Fruit fly (Drosophila melanogaster): ENCODE results near the gene Sec3.

Sec3 gene

dm6 chr3L:17433555-17433954 lies 8.5 kb upstream of the Sec3 start, which contains the start of the genes Coq4 and CG32176 (continued):
- peak; percentile 92 for TF ChIP-seq dmrt93B (GFP tag; optimal IDR thresholded peaks at IDR 0.05)
- TF ChIP-seq tai (GFP tag; optimal IDR thresholded peaks at IDR 0.05): peak; percentile 97
- peak; percentile 97 for TF ChIP-seq fru (GFP tag; optimal IDR thresholded peaks at IDR 0.05)
- peak; percentile 98 for TF ChIP-seq Hnf4 (GFP tag; optimal IDR thresholded peaks at IDR 0.05)
- TF ChIP-seq Sp1 (GFP tag; optimal IDR thresholded peaks at IDR 0.05): peak; percentile 94
- TF ChIP-seq rgr (GFP tag; optimal IDR thresholded peaks at IDR 0.05): peak; percentile 99
- peak; percentile 96 for TF ChIP-seq OdsH (GFP tag; optimal IDR thresholded peaks at IDR 0.05)
- TF ChIP-seq Hr83 (GFP tag; optimal IDR thresholded peaks at IDR 0.05; ENCODE audit: poor library complexity, severe bottlenecking): peak; percentile 91
- TF ChIP-seq Myc (optimal IDR thresholded peaks at IDR 0.05): no peak
- TF ChIP-seq HLH106 (tag; optimal IDR thresholded peaks at IDR 0.05): peak; percentile 97
- TF ChIP-seq CrebA (GFP tag; optimal IDR thresholded peaks at IDR 0.05; ENCODE audit: borderline replicate concordance): no peak
- TF ChIP-seq N (GFP tag; optimal IDR thresholded peaks at IDR 0.05): no peak
- peak; percentile 92 for TF ChIP-seq psq (GFP tag; optimal IDR thresholded peaks at IDR 0.05)

dm6 chr3L:17432947-17433346 lies 7.9 kb upstream of the Sec3 start, which contains the start of gene frc:
TSS of gene frc (minus strand) at chr3L:17433190.
- TF ChIP-seq Mio (GFP tag; optimal IDR thresholded peaks at IDR 0.05): no peak
- no peak for TF ChIP-seq Rel (GFP tag; optimal IDR thresholded peaks at IDR 0.05)
- peak; percentile 5 for TF ChIP-seq Rel (tag; optimal IDR thresholded peaks at IDR 0.05)

DNA sequence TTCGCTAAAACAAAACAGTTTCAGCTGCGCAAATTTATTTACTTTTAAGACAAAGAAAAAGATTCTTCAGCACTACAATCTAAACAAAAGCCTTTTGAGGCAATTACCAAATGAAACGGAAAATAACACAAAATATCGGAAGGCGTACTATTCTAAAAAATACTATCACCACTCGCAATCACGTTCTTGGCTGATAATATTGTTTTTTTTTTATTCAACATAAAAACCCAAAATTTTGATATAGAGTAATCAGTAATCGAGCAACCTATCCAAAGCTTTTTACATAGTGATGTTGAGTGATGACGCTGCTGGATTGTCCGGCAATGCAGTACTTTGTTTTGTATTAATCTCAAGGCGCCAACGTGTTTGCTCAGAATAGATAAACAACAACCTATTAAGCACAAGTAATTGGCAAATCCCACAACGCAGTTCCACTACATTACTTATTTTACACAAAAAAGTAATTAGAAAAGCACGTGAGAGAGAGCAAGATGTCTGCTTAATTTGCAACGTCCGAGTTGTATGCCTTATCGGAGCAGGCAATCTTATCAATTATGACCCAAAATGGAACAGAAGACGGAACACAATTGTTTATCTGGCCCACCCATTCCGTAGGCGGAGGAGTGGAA lies 6.1 kb upstream of the Sec3 start:
- TF ChIP-seq ey (GFP tag; optimal IDR thresholded peaks at IDR 0.05) (peak; percentile 22), sage (GFP tag; optimal IDR thresholded peaks at IDR 0.05) (no peak), fru (GFP tag; optimal IDR thresholded peaks at IDR 0.05) (peak; percentile 47), Abd-B (GFP tag; optimal IDR thresholded peaks at IDR 0.05) (no peak), woc (GFP tag; optimal IDR thresholded peaks at IDR 0.05) (peak; percentile 20), lola (GFP tag; optimal IDR thresholded peaks at IDR 0.05) (no peak), Hnf4 (GFP tag; optimal IDR thresholded peaks at IDR 0.05) (no peak), N (GFP tag; optimal IDR thresholded peaks at IDR 0.05) (no peak), CG32264 (GFP tag; optimal IDR thresholded peaks at IDR 0.05) (peak; percentile 21), foxo (GFP tag; optimal IDR thresholded peaks at IDR 0.05) (peak in 1 of 2 experiments; percentile 33), GATAd (GFP tag; optimal IDR thresholded peaks at IDR 0.05) (no peak), psq (GFP tag; optimal IDR thresholded peaks at IDR 0.05) (no peak), br (GFP tag; optimal IDR thresholded peaks at IDR 0.05) (peak; percentile 14), Myc (optimal IDR thresholded peaks at IDR 0.05) (no peak), h (GFP tag; optimal IDR thresholded peaks at IDR 0.05) (peak; percentile 5)

DNA sequence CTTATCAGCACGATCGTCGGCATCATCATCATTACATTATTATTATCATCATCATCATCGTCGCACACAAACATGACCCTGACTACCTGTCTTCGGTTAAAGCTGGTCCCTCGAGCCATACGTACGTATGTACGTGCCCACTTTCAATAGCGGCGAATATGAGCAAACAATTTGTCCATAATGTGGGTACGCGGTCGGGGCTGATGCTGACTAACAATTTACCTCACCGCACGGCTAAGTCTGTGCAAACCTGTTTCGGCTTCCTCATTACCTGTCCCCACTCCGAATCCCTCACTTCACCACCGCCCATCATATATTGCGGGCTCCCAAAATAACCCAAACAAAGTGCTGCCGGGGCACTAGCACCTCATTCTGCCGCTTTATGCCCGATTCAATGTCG lies 5.4 kb upstream of the Sec3 start:
- TF ChIP-seq brk (GFP tag; optimal IDR thresholded peaks at IDR 0.05): no peak
- no peak for TF ChIP-seq Hr83 (GFP tag; optimal IDR thresholded peaks at IDR 0.05; ENCODE audit: poor library complexity, severe bottlenecking)
- no peak for TF ChIP-seq Myc (optimal IDR thresholded peaks at IDR 0.05)
- no peak for TF ChIP-seq N (GFP tag; optimal IDR thresholded peaks at IDR 0.05)
- TF ChIP-seq jim (GFP tag; optimal IDR thresholded peaks at IDR 0.05): no peak
- no peak for TF ChIP-seq usp (GFP tag; optimal IDR thresholded peaks at IDR 0.05)
- no peak for TF ChIP-seq OdsH (GFP tag; optimal IDR thresholded peaks at IDR 0.05)
- TF ChIP-seq CG32264 (GFP tag; optimal IDR thresholded peaks at IDR 0.05): no peak
- TF ChIP-seq Jra (GFP tag; optimal IDR thresholded peaks at IDR 0.05): peak; percentile 48
- no peak for TF ChIP-seq Sp1 (GFP tag; optimal IDR thresholded peaks at IDR 0.05)
- TF ChIP-seq dmrt93B (GFP tag; optimal IDR thresholded peaks at IDR 0.05): no peak
- no peak for TF ChIP-seq CrebA (GFP tag; optimal IDR thresholded peaks at IDR 0.05; ENCODE audit: borderline replicate concordance)
- no peak for TF ChIP-seq HLH106 (tag; optimal IDR thresholded peaks at IDR 0.05)
- no peak for TF ChIP-seq rgr (GFP tag; optimal IDR thresholded peaks at IDR 0.05)
- no peak for TF ChIP-seq Vsx2 (GFP tag; optimal IDR thresholded peaks at IDR 0.05; ENCODE audit: partially characterized antibody)
- peak; percentile 6 for TF ChIP-seq br (GFP tag; optimal IDR thresholded peaks at IDR 0.05)
- TF ChIP-seq sv (GFP tag; optimal IDR thresholded peaks at IDR 0.05): no peak
- TF ChIP-seq Rel (GFP tag; optimal IDR thresholded peaks at IDR 0.05): no peak
- TF ChIP-seq Rel (tag; optimal IDR thresholded peaks at IDR 0.05): no peak
- no peak for TF ChIP-seq CG9705 (GFP tag; optimal IDR thresholded peaks at IDR 0.05)
- no peak for TF ChIP-seq Hr78 (GFP tag; optimal IDR thresholded peaks at IDR 0.05)
- TF ChIP-seq Hnf4 (GFP tag; optimal IDR thresholded peaks at IDR 0.05): no peak
- TF ChIP-seq dl (GFP tag; optimal IDR thresholded peaks at IDR 0.05; ENCODE audit: insufficient read depth in 1 of 2, partially characterized antibody in 2 of 2): peak in 1 of 2 experiments; percentile 44
- no peak for TF ChIP-seq Abd-B (GFP tag; optimal IDR thresholded peaks at IDR 0.05)
- TF ChIP-seq psq (GFP tag; optimal IDR thresholded peaks at IDR 0.05): no peak
- TF ChIP-seq sage (GFP tag; optimal IDR thresholded peaks at IDR 0.05): no peak
- no peak for TF ChIP-seq lola (GFP tag; optimal IDR thresholded peaks at IDR 0.05)
- TF ChIP-seq Dfd (GFP tag; optimal IDR thresholded peaks at IDR 0.05): no peak
- TF ChIP-seq ey (GFP tag; optimal IDR thresholded peaks at IDR 0.05): no peak
- TF ChIP-seq woc (GFP tag; optimal IDR thresholded peaks at IDR 0.05): no peak
- no peak for TF ChIP-seq GATAd (GFP tag; optimal IDR thresholded peaks at IDR 0.05)
- no peak for TF ChIP-seq fru (GFP tag; optimal IDR thresholded peaks at IDR 0.05)
- TF ChIP-seq Dif (GFP tag; optimal IDR thresholded peaks at IDR 0.05; ENCODE audit: partially characterized antibody): peak; percentile 80
- TF ChIP-seq h (GFP tag; optimal IDR thresholded peaks at IDR 0.05): peak; percentile 1
- TF ChIP-seq tai (GFP tag; optimal IDR thresholded peaks at IDR 0.05): no peak
- TF ChIP-seq pan (optimal IDR thresholded peaks at IDR 0.05): no peak
- TF ChIP-seq dsf (GFP tag; optimal IDR thresholded peaks at IDR 0.05; ENCODE audit: borderline replicate concordance): no peak
- no peak for TF ChIP-seq Mio (GFP tag; optimal IDR thresholded peaks at IDR 0.05)
